Worm (Caenorhabditis elegans) whole organism, early embryonic: ENCODE results near the gene prkl-1.

Experiments used
- B0310.2 ChIP-seq: sonication (generic microtip); optimal IDR thresholded peaks from 2 replicates; lab custom pipeline; 2016; ENCODE audit warnings: mild to moderate bottlenecking, missing genetic modification characterization, missing compliant biosample characterization
- F13C5.2 ChIP-seq: sonication (generic microtip); optimal IDR thresholded peaks from 2 replicates; lab custom pipeline; 2017; ENCODE audit warnings: mild to moderate bottlenecking, missing genetic modification characterization, inconsistent platforms, missing compliant biosample characterization
- aly-1 ChIP-seq: sonication (generic microtip); optimal IDR thresholded peaks from 2 replicates; lab custom pipeline; 2016; ENCODE audit warnings: missing genetic modification characterization, missing compliant biosample characterization
- ama-1 ChIP-seq: fragments of 150-350 bp; optimal IDR thresholded peaks from 2 replicates; lab custom pipeline; 2014
- ceh-13 ChIP-seq: fragments of 200-800 bp; sonication (Bioruptor generic); optimal IDR thresholded peaks from 2 replicates; lab custom pipeline; 2018; ENCODE audit warnings: mild to moderate bottlenecking, missing genetic modification characterization, missing compliant biosample characterization
- ceh-36 ChIP-seq: sonication (generic microtip); optimal IDR thresholded peaks from 2 replicates; lab custom pipeline; 2016; ENCODE audit warnings: missing genetic modification characterization, inconsistent platforms, missing compliant biosample characterization
- ets-7 ChIP-seq: sonication (generic microtip); optimal IDR thresholded peaks from 2 replicates; lab custom pipeline; 2016; ENCODE audit warnings: missing genotype, missing genetic modification characterization, missing compliant biosample characterization
- flt-1 ChIP-seq: fragments of 200-800 bp; sonication (Bioruptor generic); IDR thresholded peaks from 2 replicates; pipeline ENCODE4 v1.3.6; 2022; ENCODE audit warnings: missing genetic modification characterization, missing compliant biosample characterization
- hmbx-1 ChIP-seq: sonication (generic microtip); optimal IDR thresholded peaks from 2 replicates; lab custom pipeline; 2016; ENCODE audit warnings: mild to moderate bottlenecking, missing genetic modification characterization, missing compliant biosample characterization
- hmg-4 ChIP-seq: fragments of 200-800 bp; sonication (Bioruptor generic); optimal IDR thresholded peaks from 2 replicates; lab custom pipeline; 2018; ENCODE audit warnings: mild to moderate bottlenecking, missing genetic modification characterization, missing compliant biosample characterization
- hnd-1 ChIP-seq: sonication (generic microtip); optimal IDR thresholded peaks from 2 replicates; lab custom pipeline; 2016; ENCODE audit warnings: missing genetic modification characterization, missing compliant biosample characterization
- pes-1 ChIP-seq: fragments of 200-800 bp; sonication (Bioruptor generic); IDR thresholded peaks from 2 replicates; pipeline ENCODE4 v1.3.6; 2022; ENCODE audit warnings: missing genetic modification reagents, missing genetic modification characterization, missing compliant biosample characterization
- scrt-1 ChIP-seq: fragments of 200-800 bp; sonication (Bioruptor generic); IDR thresholded peaks from 2 replicates; pipeline ENCODE4 v1.3.6; 2022; ENCODE audit warnings: missing genetic modification characterization, missing compliant biosample characterization
- sea-1 ChIP-seq: fragments of 200-800 bp; sonication (Bioruptor generic); conservative IDR thresholded peaks from 2 replicates; pipeline ENCODE4 v1.3.6; 2022; ENCODE audit warnings: missing genetic modification characterization, missing compliant biosample characterization
- tbx-11 ChIP-seq: fragments of 200-800 bp; sonication (Bioruptor generic); IDR thresholded peaks from 2 replicates; pipeline ENCODE4 v1.3.6; 2022; ENCODE audit warnings: missing genetic modification characterization, missing compliant biosample characterization
- tbx-37 ChIP-seq: fragments of 200-800 bp; sonication (Bioruptor generic); conservative IDR thresholded peaks from 2 replicates; pipeline ENCODE4 v1.3.6; 2022; ENCODE audit warnings: missing genetic modification reagents, missing genetic modification characterization, missing compliant biosample characterization
- tra-4 ChIP-seq: sonication (generic microtip); optimal IDR thresholded peaks from 2 replicates; lab custom pipeline; 2017; ENCODE audit warnings: missing genetic modification characterization, missing compliant biosample characterization

Gene prkl-1

DNA sequence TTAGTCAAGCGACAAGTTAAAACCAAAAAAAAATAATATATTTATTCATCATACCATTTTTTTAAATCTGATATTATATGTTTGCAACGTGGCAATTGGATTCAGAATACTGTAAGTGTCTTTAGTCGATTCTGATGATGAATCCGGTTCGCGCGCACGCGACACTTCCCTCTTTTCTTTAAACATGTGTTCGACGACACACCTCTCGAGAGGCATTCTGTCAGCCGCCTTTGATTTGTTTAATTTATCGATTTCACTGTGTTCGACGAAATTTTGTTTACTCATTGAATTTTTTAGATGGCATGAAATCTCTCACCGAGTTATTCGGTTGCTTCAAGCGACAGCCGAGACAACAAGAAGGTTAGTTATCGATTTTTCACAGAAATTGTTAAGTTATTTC is 25.0 kb upstream of the prkl-1 start, which contains the start of gene trxr-1:
Gene trxr-1, plus strand, starts transcription at position 227 of the 400 bp plus-strand sequence.
- TF ChIP-seq aly-1 (no peak), hmg-4 (GFP tag; lab: Kevin White, UChicago) (no peak), ets-7 (tag; lab: Kevin White, UChicago) (no peak), ceh-13 (GFP tag; lab: Kevin White, UChicago) (no peak), F13C5.2 (tag; lab: Kevin White, UChicago) (no peak), tbx-37 (GFP tag; lab: Robert Waterston, UW) (no peak), tra-4 (no peak)

DNA sequence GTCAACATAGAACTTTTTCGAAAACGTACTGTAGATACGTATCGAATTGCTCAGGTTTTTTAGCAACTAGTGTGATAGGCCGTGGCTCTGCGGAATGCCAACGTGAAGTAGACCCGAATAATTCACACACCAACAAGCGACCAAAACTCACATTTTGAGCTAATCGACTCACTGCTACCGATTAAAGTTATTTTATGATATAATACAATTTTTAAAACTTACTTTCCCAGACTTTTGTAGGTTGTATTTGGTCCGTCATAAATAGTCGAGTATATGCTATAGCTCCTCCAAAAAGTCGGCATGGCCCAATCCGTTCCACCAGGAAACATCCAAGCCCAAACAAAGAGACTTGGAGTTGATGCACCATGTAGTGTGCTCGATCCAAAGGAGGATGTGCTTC is 24.1 kb upstream of the prkl-1 start, which contains the start of gene C25A8.1:
Gene C25A8.1, plus strand, starts transcription at position 301 of the 400 bp plus-strand sequence.
- TF ChIP-seq flt-1 (GFP tag; lab: Robert Waterston, UW) (no peak), ama-1 (lab: Kevin White, UChicago) (no peak), tra-4 (no peak), hnd-1 (tag; lab: Kevin White, UChicago) (no peak), hmg-4 (GFP tag; lab: Kevin White, UChicago) (no peak), tbx-37 (GFP tag; lab: Robert Waterston, UW) (no peak), scrt-1 (GFP tag; lab: Robert Waterston, UW) (no peak), sea-1 (GFP tag; lab: Robert Waterston, UW) (no peak), tbx-11 (GFP tag; lab: Robert Waterston, UW) (no peak), hmbx-1 (no peak), F13C5.2 (tag; lab: Kevin White, UChicago) (no peak), ceh-13 (GFP tag; lab: Kevin White, UChicago) (no peak), ceh-36 (tag; lab: Kevin White, UChicago) (no peak), aly-1 (no peak), ets-7 (tag; lab: Kevin White, UChicago) (no peak), pes-1 (no peak)

- TF ChIP-seq hmg-4 (GFP tag; lab: Kevin White, UChicago): no peak
These were observed 23.5 kb upstream of the prkl-1 start for ce11 chrIV:7010195-7010594.

ce11 chrIV:7009531-7009930 is 22.8 kb upstream of the prkl-1 start, which contains the start of gene C25A8.2:
C25A8.2 (plus strand) TSS chrIV:7009831.
- TF ChIP-seq scrt-1 (GFP tag; lab: Robert Waterston, UW): no peak
- no peak for TF ChIP-seq B0310.2 (tag; lab: Kevin White, UChicago)
- no peak for TF ChIP-seq hnd-1 (tag; lab: Kevin White, UChicago)
- TF ChIP-seq ama-1 (lab: Kevin White, UChicago): no peak
- no peak for TF ChIP-seq ets-7 (tag; lab: Kevin White, UChicago)
- TF ChIP-seq pes-1: no peak
- no peak for TF ChIP-seq ceh-36 (tag; lab: Kevin White, UChicago)
- no peak for TF ChIP-seq F13C5.2 (tag; lab: Kevin White, UChicago)
- no peak for TF ChIP-seq sea-1 (GFP tag; lab: Robert Waterston, UW)
- no peak for TF ChIP-seq aly-1
- no peak for TF ChIP-seq tbx-37 (GFP tag; lab: Robert Waterston, UW)
- TF ChIP-seq flt-1 (GFP tag; lab: Robert Waterston, UW): no peak
- TF ChIP-seq ceh-13 (GFP tag; lab: Kevin White, UChicago): no peak
- TF ChIP-seq tra-4: no peak
- TF ChIP-seq hmbx-1: no peak
- no peak for TF ChIP-seq hmg-4 (GFP tag; lab: Kevin White, UChicago)
- TF ChIP-seq tbx-11 (GFP tag; lab: Robert Waterston, UW): no peak

ce11 chrIV:7003323-7003722 is 16.6 kb upstream of the prkl-1 start, which contains the start of gene cht-3:
cht-3 (plus strand) TSS chrIV:7003623.
- no peak for TF ChIP-seq hnd-1 (tag; lab: Kevin White, UChicago)
- no peak for TF ChIP-seq F13C5.2 (tag; lab: Kevin White, UChicago)
- TF ChIP-seq flt-1 (GFP tag; lab: Robert Waterston, UW): no peak
- TF ChIP-seq ets-7 (tag; lab: Kevin White, UChicago): no peak
- TF ChIP-seq hmg-4 (GFP tag; lab: Kevin White, UChicago): no peak
- no peak for TF ChIP-seq aly-1
- TF ChIP-seq ceh-36 (tag; lab: Kevin White, UChicago): no peak
- no peak for TF ChIP-seq sea-1 (GFP tag; lab: Robert Waterston, UW)
- TF ChIP-seq tbx-11 (GFP tag; lab: Robert Waterston, UW): no peak
- TF ChIP-seq scrt-1 (GFP tag; lab: Robert Waterston, UW): no peak
- TF ChIP-seq ama-1 (lab: Kevin White, UChicago): no peak
- TF ChIP-seq B0310.2 (tag; lab: Kevin White, UChicago): no peak
- no peak for TF ChIP-seq pes-1
- no peak for TF ChIP-seq tra-4
- TF ChIP-seq tbx-37 (GFP tag; lab: Robert Waterston, UW): no peak
- no peak for TF ChIP-seq ceh-13 (GFP tag; lab: Kevin White, UChicago)
- TF ChIP-seq hmbx-1: no peak

- no peak for TF ChIP-seq tbx-11 (GFP tag; lab: Robert Waterston, UW)
These were observed 12.5 kb upstream of the prkl-1 start, which contains the start of gene C25A8.5 for ce11 chrIV:6999206-6999605. C25A8.5 (plus strand) TSS chrIV:6999506.

ce11 chrIV:6997918-6998317 is 11.2 kb upstream of the prkl-1 start:
- no peak for TF ChIP-seq hmbx-1
- no peak for TF ChIP-seq F13C5.2 (tag; lab: Kevin White, UChicago)
- no peak for TF ChIP-seq pes-1
- TF ChIP-seq hmg-4 (GFP tag; lab: Kevin White, UChicago): no peak
- TF ChIP-seq B0310.2 (tag; lab: Kevin White, UChicago): no peak
- no peak for TF ChIP-seq ama-1 (lab: Kevin White, UChicago)
- TF ChIP-seq tra-4: no peak
- TF ChIP-seq scrt-1 (GFP tag; lab: Robert Waterston, UW): no peak
- TF ChIP-seq tbx-11 (GFP tag; lab: Robert Waterston, UW): no peak
- no peak for TF ChIP-seq ceh-13 (GFP tag; lab: Kevin White, UChicago)

DNA sequence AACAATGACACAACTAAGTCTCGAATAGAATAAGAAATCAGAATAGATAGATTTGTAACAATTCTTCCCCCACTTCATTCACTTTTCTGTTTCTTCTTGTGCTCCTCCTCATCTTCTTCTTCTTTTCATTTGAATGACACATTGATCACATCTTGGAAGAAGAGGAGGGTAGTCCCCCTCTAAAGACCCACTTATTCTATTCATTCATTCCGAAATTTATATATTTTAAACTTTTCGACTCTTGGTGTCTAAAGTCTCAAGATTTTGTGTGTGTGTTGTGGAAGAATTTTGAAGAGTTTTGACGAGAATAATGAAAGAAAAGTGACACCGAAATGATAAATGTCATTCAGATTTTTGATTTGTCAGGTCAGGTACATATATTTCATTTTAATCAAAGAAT is 4.3 kb upstream of the prkl-1 start:
- TF ChIP-seq ets-7 (tag; lab: Kevin White, UChicago) (no peak), B0310.2 (tag; lab: Kevin White, UChicago) (no peak), scrt-1 (GFP tag; lab: Robert Waterston, UW) (no peak), aly-1 (no peak), tbx-11 (GFP tag; lab: Robert Waterston, UW) (no peak), hmbx-1 (no peak)
